Fruit fly (Drosophila melanogaster) whole organism, embryonic: Measurements from ENCODE around the gene Exn.

Experiments
- Abd-B ChIP-seq: fragments of 200-800 bp; sonication (Bioruptor generic); optimal IDR thresholded peaks from 2 replicates; lab custom pipeline; 2018; ENCODE audit warnings: missing biosample characterization, mild to moderate bottlenecking, missing genetic modification characterization, moderate library complexity
- Atf-2 ChIP-seq: fragments of 200-800 bp; sonication (Bioruptor generic); optimal IDR thresholded peaks from 2 replicates; lab custom pipeline; 2016; ENCODE audit warnings: missing biosample characterization, missing genetic modification characterization
- C15 ChIP-seq: fragments of 200-800 bp; sonication (Bioruptor generic); IDR thresholded peaks from 3 replicates; pipeline ENCODE4 v1.3.6; 2022; ENCODE audit warnings: missing biosample characterization, missing genetic modification characterization
- CG10147 ChIP-seq: fragments of 200-800 bp; sonication (Bioruptor generic); optimal IDR thresholded peaks from 2 replicates; lab custom pipeline; 2019; ENCODE audit warnings: missing biosample characterization, mild to moderate bottlenecking, missing genetic modification characterization, moderate library complexity
- CG10543 ChIP-seq: fragments of 200-800 bp; sonication (Bioruptor generic); optimal IDR thresholded peaks from 3 replicates; lab custom pipeline; 2017; ENCODE audit warnings: missing biosample characterization, mild to moderate bottlenecking, missing genetic modification characterization, moderate library complexity
- CG11504 ChIP-seq: fragments of 200-800 bp; sonication (Bioruptor generic); optimal IDR thresholded peaks from 3 replicates; lab custom pipeline; 2019; ENCODE audit warnings: missing biosample characterization, mild to moderate bottlenecking, missing genetic modification characterization, moderate library complexity
- CG11696 ChIP-seq: fragments of 200-800 bp; sonication (Bioruptor generic); IDR thresholded peaks from 2 replicates; pipeline ENCODE4 v1.3.6; 2022; ENCODE audit warnings: missing biosample characterization, missing genetic modification characterization
- CG12236 ChIP-seq: fragments of 200-800 bp; sonication (Bioruptor generic); optimal IDR thresholded peaks from 2 replicates; lab custom pipeline; 2016; ENCODE audit warnings: missing biosample characterization, missing genetic modification characterization
- CG13775 ChIP-seq: fragments of 200-800 bp; sonication (Bioruptor generic); optimal IDR thresholded peaks from 3 replicates; lab custom pipeline; 2017; ENCODE audit warnings: missing biosample characterization, mild to moderate bottlenecking, missing genetic modification characterization
- CG13894 ChIP-seq: fragments of 200-800 bp; sonication (Bioruptor generic); optimal IDR thresholded peaks from 3 replicates; lab custom pipeline; 2018; ENCODE audit warnings: missing biosample characterization, mild to moderate bottlenecking, missing genetic modification characterization, moderate library complexity
- CG15011 ChIP-seq: fragments of 200-800 bp; sonication (Bioruptor generic); optimal IDR thresholded peaks from 3 replicates; lab custom pipeline; 2018; ENCODE audit warnings: missing biosample characterization, mild to moderate bottlenecking, missing genetic modification characterization
- CG15514 ChIP-seq: fragments of 200-800 bp; sonication (Bioruptor generic); optimal IDR thresholded peaks from 3 replicates; lab custom pipeline; 2017; ENCODE audit warnings: missing biosample characterization, missing genetic modification characterization, mild to moderate bottlenecking, moderate library complexity, missing genetic modification reagents
- CG1647 ChIP-seq: fragments of 200-800 bp; sonication (Bioruptor generic); optimal IDR thresholded peaks from 3 replicates; lab custom pipeline; 2016; ENCODE audit warnings: missing biosample characterization, missing genetic modification characterization
- CG17802 ChIP-seq: fragments of 200-800 bp; sonication (Bioruptor generic); optimal IDR thresholded peaks from 2 replicates; lab custom pipeline; 2018; ENCODE audit warnings: missing biosample characterization, mild to moderate bottlenecking, missing genetic modification characterization, moderate library complexity
- CG2199 ChIP-seq: fragments of 200-800 bp; sonication (Bioruptor generic); IDR thresholded peaks from 3 replicates; pipeline ENCODE4 v1.3.6; 2022; ENCODE audit warnings: missing biosample characterization, missing genetic modification characterization
- CG30020 ChIP-seq: fragments of 200-800 bp; optimal IDR thresholded peaks from 2 replicates; lab custom pipeline; 2019; ENCODE audit warnings: missing biosample characterization, mild to moderate bottlenecking, missing genetic modification characterization, moderate library complexity
- CG34376 ChIP-seq: fragments of 200-800 bp; sonication (Bioruptor generic); optimal IDR thresholded peaks from 2 replicates; lab custom pipeline; 2018; ENCODE audit warnings: missing biosample characterization, mild to moderate bottlenecking, missing genetic modification characterization
- CG3847 ChIP-seq: fragments of 200-800 bp; sonication (Bioruptor generic); IDR thresholded peaks from 2 replicates; pipeline ENCODE4 v1.3.6; 2022; ENCODE audit warnings: missing biosample characterization, missing genetic modification characterization
- CG9876 ChIP-seq: fragments of 200-800 bp; sonication (Bioruptor generic); optimal IDR thresholded peaks from 2 replicates; lab custom pipeline; 2016; ENCODE audit warnings: missing biosample characterization, missing genetic modification characterization
- D19B ChIP-seq: fragments of 200-800 bp; sonication (Bioruptor generic); optimal IDR thresholded peaks from 2 replicates; lab custom pipeline; 2017; ENCODE audit warnings: missing biosample characterization, mild to moderate bottlenecking, missing genetic modification characterization
- Elba2 ChIP-seq: fragments of 200-800 bp; sonication (Bioruptor generic); optimal IDR thresholded peaks from 3 replicates; lab custom pipeline; 2016; ENCODE audit warnings: missing biosample characterization, missing genetic modification characterization
- Fer2 ChIP-seq: fragments of 200-800 bp; sonication (Bioruptor generic); optimal IDR thresholded peaks from 2 replicates; lab custom pipeline; 2018; ENCODE audit warnings: missing biosample characterization, mild to moderate bottlenecking, missing genetic modification characterization, moderate library complexity
- Fer3 ChIP-seq: fragments of 200-800 bp; sonication (Bioruptor generic); optimal IDR thresholded peaks from 2 replicates; lab custom pipeline; 2018; ENCODE audit warnings: missing biosample characterization, mild to moderate bottlenecking, missing genetic modification characterization, moderate library complexity
- GATAe ChIP-seq: fragments of 200-800 bp; sonication (Bioruptor generic); conservative IDR thresholded peaks from 2 replicates; pipeline ENCODE4 v1.3.6; 2022; ENCODE audit warnings: missing biosample characterization, missing genetic modification characterization
- HLH3B ChIP-seq: fragments of 200-800 bp; sonication (Bioruptor generic); IDR thresholded peaks from 2 replicates; pipeline ENCODE4 v1.3.6; 2022; ENCODE audit warnings: missing biosample characterization, missing genetic modification characterization
- HmgZ ChIP-seq: fragments of 200-800 bp; sonication (Bioruptor generic); optimal IDR thresholded peaks from 2 replicates; lab custom pipeline; 2018; ENCODE audit warnings: missing biosample characterization, mild to moderate bottlenecking, missing genetic modification characterization
- Hr51 ChIP-seq, 2 experiments: fragments of 200-800 bp; sonication (Bioruptor generic); optimal IDR thresholded peaks; 2 replicates in 1 of 2; 3 replicates in 1 of 2; lab custom pipeline; 2016 to 2018; ENCODE audit warnings: missing biosample characterization in 2 of 2, missing genetic modification characterization in 2 of 2, mild to moderate bottlenecking in 1 of 2, moderate library complexity in 1 of 2
- Hr78 ChIP-seq, 2 experiments: fragments of 200-800 bp in 1 of 2; fragments of >200 bp in 1 of 2; sonication (Bioruptor generic) in 1 of 2; optimal IDR thresholded peaks; 2 replicates each; lab custom pipeline; 2017 to 2019; ENCODE audit warnings: missing biosample characterization in 2 of 2, missing genetic modification characterization in 2 of 2, mild to moderate bottlenecking in 1 of 2, moderate library complexity in 1 of 2
- Lhr ChIP-seq: fragments of 200-800 bp; sonication (Bioruptor generic); optimal IDR thresholded peaks from 3 replicates; lab custom pipeline; 2017; ENCODE audit warnings: mild to moderate bottlenecking, missing biosample characterization, missing genetic modification reagents, missing genetic modification characterization
- MTF-1 ChIP-seq: fragments of 200-800 bp; sonication (Bioruptor generic); optimal IDR thresholded peaks from 2 replicates; lab custom pipeline; 2018; ENCODE audit warnings: missing biosample characterization, mild to moderate bottlenecking, missing genetic modification characterization, borderline replicate concordance
- Mrtf ChIP-seq: fragments of 200-800 bp; sonication (Bioruptor generic); IDR thresholded peaks from 3 replicates; pipeline ENCODE4 v1.3.6; 2022; ENCODE audit warnings: missing biosample characterization, missing genetic modification characterization
- NFAT ChIP-seq: fragments of 200-800 bp; sonication (Bioruptor generic); IDR thresholded peaks from 2 replicates; pipeline ENCODE4 v1.3.6; 2022; ENCODE audit warnings: missing biosample characterization, missing genetic modification characterization
- NK7.1 ChIP-seq: fragments of 200-800 bp; sonication (Bioruptor generic); optimal IDR thresholded peaks from 3 replicates; lab custom pipeline; 2016; ENCODE audit warnings: missing biosample characterization, missing genetic modification characterization
- Sry-δ ChIP-seq: fragments of 200-800 bp; sonication (Bioruptor generic); optimal IDR thresholded peaks from 2 replicates; lab custom pipeline; 2016; ENCODE audit warnings: missing biosample characterization, missing genetic modification characterization
- Tbp ChIP-seq: fragments of >200 bp; optimal IDR thresholded peaks from 2 replicates; lab custom pipeline; 2018; ENCODE audit warnings: missing biosample characterization, missing genetic modification characterization
- chif ChIP-seq, 2 experiments: fragments of 200-800 bp; sonication (Bioruptor generic); optimal IDR thresholded peaks; 3 replicates each; lab custom pipeline; 2016; ENCODE audit warnings: missing biosample characterization in 2 of 2, missing genetic modification characterization in 2 of 2
- crp ChIP-seq, 2 experiments: fragments of 200-800 bp; sonication (Bioruptor generic); optimal IDR thresholded peaks; 2 replicates in 1 of 2; 3 replicates in 1 of 2; lab custom pipeline; 2017; ENCODE audit warnings: missing biosample characterization in 2 of 2, missing genetic modification characterization in 2 of 2, mild to moderate bottlenecking in 1 of 2, moderate library complexity in 1 of 2
- dati ChIP-seq: fragments of 200-800 bp; sonication (Bioruptor generic); IDR thresholded peaks from 2 replicates; pipeline ENCODE4 v1.3.6; 2022; ENCODE audit warnings: missing biosample characterization, missing genetic modification characterization
- eve ChIP-seq, 2 experiments: fragments of >200 bp; optimal IDR thresholded peaks; 2 replicates each; lab custom pipeline; 2017; ENCODE audit warnings: missing biosample characterization in 2 of 2, missing genetic modification characterization in 2 of 2
- exex ChIP-seq: fragments of 200-800 bp; sonication (Bioruptor generic); optimal IDR thresholded peaks from 4 replicates; lab custom pipeline; 2018; ENCODE audit warnings: missing biosample characterization, mild to moderate bottlenecking, missing genetic modification characterization, moderate library complexity
- fd3F ChIP-seq: fragments of 200-800 bp; sonication (Bioruptor generic); optimal IDR thresholded peaks from 2 replicates; lab custom pipeline; 2018; ENCODE audit warnings: missing biosample characterization, mild to moderate bottlenecking, missing genetic modification characterization, moderate library complexity
- gem ChIP-seq: fragments of 200-800 bp; sonication (Bioruptor generic); optimal IDR thresholded peaks from 2 replicates; lab custom pipeline; 2019; ENCODE audit warnings: missing biosample characterization, mild to moderate bottlenecking, missing genetic modification characterization, moderate library complexity
- gro ChIP-seq: fragments of 200-800 bp; sonication (Bioruptor generic); optimal IDR thresholded peaks from 2 replicates; lab custom pipeline; 2016; ENCODE audit warnings: missing biosample characterization, missing genetic modification characterization
- lab ChIP-seq: fragments of 200-800 bp; sonication (Bioruptor generic); optimal IDR thresholded peaks from 3 replicates; lab custom pipeline; 2017; ENCODE audit warnings: missing biosample characterization, missing genetic modification characterization, mild to moderate bottlenecking, moderate library complexity, missing genetic modification reagents
- prd ChIP-seq, 3 experiments: fragments of >200 bp in 2 of 3; fragments of 200-800 bp in 1 of 3; sonication (Bioruptor generic) in 1 of 3; optimal IDR thresholded peaks in 2 of 3; IDR thresholded peaks in 1 of 3; 2 replicates in 2 of 3; 3 replicates in 1 of 3; pipeline versions ENCODE4 v1.3.6 to Lab custom; 2017 to 2022; ENCODE audit warnings: missing biosample characterization in 1 of 3, missing genetic modification characterization in 1 of 3
- salm ChIP-seq: fragments of 200-800 bp; sonication (Bioruptor generic); optimal IDR thresholded peaks from 2 replicates; lab custom pipeline; 2018; ENCODE audit warnings: missing biosample characterization, mild to moderate bottlenecking, missing genetic modification characterization
- shn ChIP-seq: fragments of 200-800 bp; sonication (Bioruptor generic); optimal IDR thresholded peaks from 3 replicates; lab custom pipeline; 2016; ENCODE audit warnings: missing biosample characterization, missing genetic modification characterization
- stc ChIP-seq: fragments of 200-800 bp; sonication (Bioruptor generic); IDR thresholded peaks from 2 replicates; pipeline ENCODE4 v1.3.6; 2022; ENCODE audit warnings: missing biosample characterization, missing genetic modification characterization
- tap ChIP-seq: fragments of 200-800 bp; optimal IDR thresholded peaks from 3 replicates; lab custom pipeline; 2019; ENCODE audit warnings: missing biosample characterization, mild to moderate bottlenecking, missing genetic modification characterization, moderate library complexity
- tx ChIP-seq: fragments of 200-800 bp; sonication (Bioruptor generic); optimal IDR thresholded peaks from 2 replicates; lab custom pipeline; 2016; ENCODE audit warnings: missing biosample characterization, missing genetic modification characterization

Exn gene

dm6 chr3L:17001055-17001454 lies 31.2 kb downstream of the Exn start (continued):
- TF ChIP-seq CG10147 (GFP tag; lab: Kevin White, UChicago) (no peak), Tbp (no peak), CG11696 (GFP tag; lab: Robert Waterston, UW) (no peak), Sry-δ (no peak), Lhr (no peak), CG2199 (no peak), CG13775 (GFP tag; lab: Kevin White, UChicago) (no peak), C15 (GFP tag; lab: Robert Waterston, UW) (no peak), CG9876 (no peak), salm (tag; lab: Kevin White, UChicago) (no peak), HmgZ (tag; lab: Kevin White, UChicago) (peak; percentile 32), CG17802 (tag; lab: Kevin White, UChicago) (no peak), dati (GFP tag; lab: Robert Waterston, UW) (no peak), CG1647 (GFP tag; lab: Kevin White, UChicago) (no peak), NFAT (no peak), CG15514 (no peak), MTF-1 (GFP tag; lab: Kevin White, UChicago) (no peak), CG11504 (tag; lab: Kevin White, UChicago) (no peak), eve (GFP tag; optimal IDR thresholded peaks at IDR 0.05; lab: Kevin White, UChicago) (no peak), chif (GFP tag; optimal IDR thresholded peaks at IDR 0.05; lab: Kevin White, UChicago) (no peak), Hr51 (GFP tag; optimal IDR thresholded peaks at IDR 0.05; lab: Kevin White, UChicago) (peak in 1 of 2 experiments; percentile 8), tap (tag; lab: Kevin White, UChicago) (no peak), stc (GFP tag; lab: Robert Waterston, UW) (0 out of 2 replicates have a peak, but pooled peaks have one; percentile 11), crp (GFP tag; optimal IDR thresholded peaks at IDR 0.05; lab: Kevin White, UChicago) (no peak), Elba2 (GFP tag; lab: Kevin White, UChicago) (no peak), fd3F (GFP tag; lab: Kevin White, UChicago) (no peak), HLH3B (GFP tag; lab: Robert Waterston, UW) (no peak), CG12236 (GFP tag; lab: Kevin White, UChicago) (no peak), Fer2 (tag; lab: Kevin White, UChicago) (no peak), tx (GFP tag; lab: Kevin White, UChicago) (no peak), Hr78 (GFP tag; optimal IDR thresholded peaks at IDR 0.05; lab: Kevin White, UChicago) (no peak), NK7.1 (no peak), prd (optimal IDR thresholded peaks at IDR 0.05; lab: Kevin White, UChicago) (no peak), prd (GFP tag; IDR thresholded peaks at IDR 0.05; lab: Robert Waterston, UW) (no peak), GATAe (GFP tag; lab: Robert Waterston, UW) (peak; percentile 68; the same call in 1 of the 2 replicates), exex (tag; lab: Kevin White, UChicago) (peak; percentile 93), D19B (GFP tag; lab: Kevin White, UChicago) (no peak), CG3847 (GFP tag; lab: Robert Waterston, UW) (no peak), shn (GFP tag; lab: Kevin White, UChicago) (no peak), CG15011 (GFP tag; lab: Kevin White, UChicago) (no peak), CG13894 (tag; lab: Kevin White, UChicago) (peak; percentile 77), Mrtf (GFP tag; lab: Robert Waterston, UW) (no peak), gem (tag; lab: Kevin White, UChicago) (no peak), lab (GFP tag; lab: Kevin White, UChicago) (peak; percentile 20), gro (GFP tag; lab: Kevin White, UChicago) (peak; percentile 48), CG34376 (GFP tag; lab: Kevin White, UChicago) (peak; percentile 46), Fer3 (tag; lab: Kevin White, UChicago) (peak; percentile 4), CG10543 (GFP tag; lab: Kevin White, UChicago) (peak; percentile 52), CG30020 (tag; lab: Kevin White, UChicago) (no peak), Abd-B (no peak), Atf-2 (GFP tag; lab: Kevin White, UChicago) (no peak)
